Worm (Caenorhabditis elegans): ENCODE measurements around the gene rme-4.

rme-4 gene

ce11 chrX:10379678-10380077, at the start of gene rme-4:
Gene rme-4, minus strand, starts transcription at chrX:10379845.
- TF ChIP-seq ceh-2 (tag; optimal IDR thresholded peaks at IDR 0.05) (no peak), Y22D7AL.16 (tag; optimal IDR thresholded peaks at IDR 0.05) (no peak), fax-1 (tag; optimal IDR thresholded peaks at IDR 0.05) (no peak), C08G9.2 (tag; optimal IDR thresholded peaks at IDR 0.05) (no peak), ceh-45 (GFP tag; IDR thresholded peaks at IDR 0.05) (no peak), tbx-2 (tag; optimal IDR thresholded peaks at IDR 0.05) (no peak), fkh-6 (tag; optimal IDR thresholded peaks at IDR 0.05) (no peak), ceh-30 (tag; optimal IDR thresholded peaks at IDR 0.05) (no peak), ahr-1 (tag; optimal IDR thresholded peaks at IDR 0.05) (no peak), K02D7.2 (tag; optimal IDR thresholded peaks at IDR 0.05) (no peak), nfya-1 (tag; optimal IDR thresholded peaks at IDR 0.05) (no peak), ceh-31 (tag; optimal IDR thresholded peaks at IDR 0.05) (no peak), ceh-34 (tag; optimal IDR thresholded peaks at IDR 0.05) (no peak)

- no peak for TF ChIP-seq hlh-30 (tag; optimal IDR thresholded peaks at IDR 0.05; ENCODE audit: insufficient read depth)
- TF ChIP-seq hlh-15 (tag; optimal IDR thresholded peaks at IDR 0.05) = no peak
- no peak for TF ChIP-seq eyg-1 (tag; optimal IDR thresholded peaks at IDR 0.05)
- TF ChIP-seq hlh-6 (tag; optimal IDR thresholded peaks at IDR 0.05) = no peak
- TF ChIP-seq nfya-1 (tag; optimal IDR thresholded peaks at IDR 0.05) = no peak
- TF ChIP-seq C08G9.2 (tag; optimal IDR thresholded peaks at IDR 0.05) = no peak
- TF ChIP-seq ceh-2 (tag; optimal IDR thresholded peaks at IDR 0.05) = no peak
- no peak for TF ChIP-seq zip-5 (tag; optimal IDR thresholded peaks at IDR 0.05)
- TF ChIP-seq odd-2 (tag; optimal IDR thresholded peaks at IDR 0.05) = no peak
- TF ChIP-seq ztf-16 (tag; optimal IDR thresholded peaks at IDR 0.05) = no peak
- no peak for TF ChIP-seq unc-42 (tag; optimal IDR thresholded peaks at IDR 0.05)
- no peak for TF ChIP-seq pqm-1 (tag; optimal IDR thresholded peaks at IDR 0.05)
- no peak for TF ChIP-seq ceh-31 (tag; optimal IDR thresholded peaks at IDR 0.05)
- TF ChIP-seq hlh-8 (tag; optimal IDR thresholded peaks at IDR 0.05) = no peak
Observed at ce11 chrX:10429203-10429602, 49.6 kb upstream of the rme-4 start.

- no peak for TF ChIP-seq lin-11 (tag; optimal IDR thresholded peaks at IDR 0.05)
- TF ChIP-seq K02D7.2 (tag; optimal IDR thresholded peaks at IDR 0.05) = no peak
- TF ChIP-seq ceh-14 (tag; optimal IDR thresholded peaks at IDR 0.05) = no peak
- no peak for TF ChIP-seq ceh-24 (tag; optimal IDR thresholded peaks at IDR 0.05)
- no peak for TF ChIP-seq ceh-22 (tag; optimal IDR thresholded peaks at IDR 0.05)
- TF ChIP-seq pha-2 (tag; optimal IDR thresholded peaks at IDR 0.05) = no peak
- TF ChIP-seq elt-2 (tag; optimal IDR thresholded peaks at IDR 0.05) = no peak
- TF ChIP-seq eyg-1 (tag; optimal IDR thresholded peaks at IDR 0.05) = no peak
- no peak for TF ChIP-seq elt-4 (tag; optimal IDR thresholded peaks at IDR 0.05)
- no peak for TF ChIP-seq ttx-3 (tag; optimal IDR thresholded peaks at IDR 0.05)
- no peak for TF ChIP-seq nhr-232 (tag; optimal IDR thresholded peaks at IDR 0.05)
- no peak for TF ChIP-seq sox-2 (GFP tag; IDR thresholded peaks at IDR 0.05)
- TF ChIP-seq ceh-45 (GFP tag; IDR thresholded peaks at IDR 0.05) = no peak
Observed at ce11 chrX:10428557-10428956, 48.9 kb upstream of the rme-4 start, which contains the start of gene mig-15. Gene mig-15, minus strand, starts transcription at chrX:10428657.

ce11 chrX:10428109-10428508, 48.5 kb upstream of the rme-4 start:
- TF ChIP-seq fkh-10 (GFP tag; optimal IDR thresholded peaks at IDR 0.05) = no peak
- no peak for TF ChIP-seq gmeb-2 (tag; optimal IDR thresholded peaks at IDR 0.05)
- no peak for TF ChIP-seq pros-1 (tag; optimal IDR thresholded peaks at IDR 0.05)
- no peak for TF ChIP-seq eyg-1 (tag; optimal IDR thresholded peaks at IDR 0.05)
- no peak for TF ChIP-seq hlh-8 (tag; optimal IDR thresholded peaks at IDR 0.05)
- TF ChIP-seq nhr-11 (tag; optimal IDR thresholded peaks at IDR 0.05) = no peak
- TF ChIP-seq ceh-2 (tag; optimal IDR thresholded peaks at IDR 0.05) = no peak
- no peak for TF ChIP-seq ceh-24 (tag; optimal IDR thresholded peaks at IDR 0.05)
- TF ChIP-seq zip-5 (tag; optimal IDR thresholded peaks at IDR 0.05) = no peak
- TF ChIP-seq sox-4 (tag; optimal IDR thresholded peaks at IDR 0.05) = no peak
- TF ChIP-seq unc-42 (tag; optimal IDR thresholded peaks at IDR 0.05) = no peak
- TF ChIP-seq dmd-4 (tag; optimal IDR thresholded peaks at IDR 0.05; ENCODE audit: borderline replicate concordance) = no peak
- TF ChIP-seq sox-2 (GFP tag; IDR thresholded peaks at IDR 0.05) = no peak

Data from whole organism, late embryonic.